Worm (Caenorhabditis elegans) whole organism, late embryonic: ENCODE data around the gene lin-46.
A peak's percentile ranks its signal among the peaks of the same experiment; 100 is the strongest.

ENCODE experiments used
- C08G9.2 ChIP-seq: sonication (generic microtip); optimal IDR thresholded peaks from 2 replicates; lab custom pipeline; 2016; ENCODE audit warnings: mild to moderate bottlenecking, missing genetic modification characterization, moderate library complexity, missing compliant biosample characterization
- C38D4.7 ChIP-seq: fragments of 200-800 bp; sonication (Bioruptor generic); optimal IDR thresholded peaks from 2 replicates; lab custom pipeline; 2018; ENCODE audit warnings: mild to moderate bottlenecking, missing genetic modification characterization, moderate library complexity, missing compliant biosample characterization
- K09A11.1 ChIP-seq: sonication (generic microtip); optimal IDR thresholded peaks from 2 replicates; lab custom pipeline; 2017; ENCODE audit warnings: antibody characterized with exemption, mild to moderate bottlenecking, missing genetic modification characterization, missing compliant biosample characterization; ENCODE audit not compliant: insufficient read depth
- T23F11.4 ChIP-seq: fragments of 200-800 bp; sonication (Bioruptor generic); optimal IDR thresholded peaks from 2 replicates; lab custom pipeline; 2018; ENCODE audit warnings: mild to moderate bottlenecking, missing genetic modification characterization, missing compliant biosample characterization
- ahr-1 ChIP-seq: sonication (generic microtip); optimal IDR thresholded peaks from 2 replicates; lab custom pipeline; 2016; ENCODE audit warnings: missing genetic modification characterization, missing compliant biosample characterization
- ama-1 ChIP-seq: fragments of 150-350 bp; optimal IDR thresholded peaks from 2 replicates; lab custom pipeline; 2014
- ceh-14 ChIP-seq: sonication (generic microtip); optimal IDR thresholded peaks from 2 replicates; lab custom pipeline; 2016; ENCODE audit warnings: missing genotype, missing genetic modification characterization, missing compliant biosample characterization
- ceh-19 ChIP-seq: fragments of 200-800 bp; sonication (Bioruptor generic); optimal IDR thresholded peaks from 2 replicates; lab custom pipeline; 2018; ENCODE audit warnings: mild to moderate bottlenecking, missing genetic modification characterization, missing compliant biosample characterization
- ceh-22 ChIP-seq: sonication (generic microtip); optimal IDR thresholded peaks from 2 replicates; lab custom pipeline; 2017; ENCODE audit warnings: missing biosample characterization, missing genetic modification characterization
- ceh-24 ChIP-seq: sonication (generic microtip); optimal IDR thresholded peaks from 2 replicates; lab custom pipeline; 2016; ENCODE audit warnings: mild to moderate bottlenecking, missing genetic modification characterization, missing compliant biosample characterization
- ceh-31 ChIP-seq: sonication (generic microtip); optimal IDR thresholded peaks from 2 replicates; lab custom pipeline; 2016; ENCODE audit warnings: missing genetic modification characterization, missing compliant biosample characterization
- ceh-34 ChIP-seq: sonication (generic microtip); optimal IDR thresholded peaks from 2 replicates; lab custom pipeline; 2016; ENCODE audit warnings: mild to moderate bottlenecking, missing genetic modification characterization, missing compliant biosample characterization
- ceh-45 ChIP-seq: fragments of 200-800 bp; sonication (Bioruptor generic); IDR thresholded peaks from 2 replicates; pipeline ENCODE4 v1.3.6; 2022; ENCODE audit warnings: missing genetic modification reagents, missing genetic modification characterization, missing compliant biosample characterization
- ceh-48 ChIP-seq: sonication (generic microtip); optimal IDR thresholded peaks from 2 replicates; lab custom pipeline; 2016; ENCODE audit warnings: missing genetic modification characterization, inconsistent platforms, missing compliant biosample characterization
- ceh-6 ChIP-seq: fragments of 200-800 bp; sonication (Bioruptor generic); optimal IDR thresholded peaks from 2 replicates; lab custom pipeline; 2018; ENCODE audit warnings: mild to moderate bottlenecking, missing genetic modification characterization, missing compliant biosample characterization
- che-1 ChIP-seq: sonication (generic microtip); optimal IDR thresholded peaks from 2 replicates; lab custom pipeline; 2016; ENCODE audit warnings: mild to moderate bottlenecking, missing genetic modification characterization, missing compliant biosample characterization
- dmd-4 ChIP-seq: sonication (generic microtip); optimal IDR thresholded peaks from 2 replicates; lab custom pipeline; 2016; ENCODE audit warnings: borderline replicate concordance, missing genetic modification characterization, missing compliant biosample characterization
- elt-2 ChIP-seq: sonication (generic microtip); optimal IDR thresholded peaks from 2 replicates; lab custom pipeline; 2016; ENCODE audit warnings: missing genetic modification reagents, missing genetic modification characterization, missing compliant biosample characterization
- elt-4 ChIP-seq: sonication (generic microtip); optimal IDR thresholded peaks from 2 replicates; lab custom pipeline; 2016; ENCODE audit warnings: missing genetic modification characterization, missing compliant biosample characterization
- eyg-1 ChIP-seq: sonication (generic microtip); optimal IDR thresholded peaks from 2 replicates; lab custom pipeline; 2016; ENCODE audit warnings: missing genotype, missing genetic modification characterization, missing compliant biosample characterization
- fax-1 ChIP-seq: sonication (generic microtip); optimal IDR thresholded peaks from 2 replicates; lab custom pipeline; 2016; ENCODE audit warnings: missing genotype, missing genetic modification characterization, missing compliant biosample characterization
- fkh-10 ChIP-seq: fragments of 150-350 bp; optimal IDR thresholded peaks from 2 replicates; lab custom pipeline; 2014; ENCODE audit warnings: missing biosample characterization, missing genetic modification reagents, missing genetic modification characterization
- fkh-6 ChIP-seq: sonication (generic microtip); optimal IDR thresholded peaks from 2 replicates; lab custom pipeline; 2016; ENCODE audit warnings: missing genetic modification characterization, missing compliant biosample characterization
- gmeb-2 ChIP-seq: sonication (generic microtip); optimal IDR thresholded peaks from 2 replicates; lab custom pipeline; 2016; ENCODE audit warnings: missing genetic modification characterization, inconsistent platforms, missing compliant biosample characterization
- hlh-15 ChIP-seq: sonication (generic microtip); optimal IDR thresholded peaks from 2 replicates; lab custom pipeline; 2016; ENCODE audit warnings: missing genetic modification characterization, missing compliant biosample characterization
- hlh-30 ChIP-seq: sonication (generic microtip); optimal IDR thresholded peaks from 2 replicates; lab custom pipeline; 2017; ENCODE audit warnings: antibody characterized with exemption, missing genetic modification characterization, missing compliant biosample characterization; ENCODE audit not compliant: insufficient read depth
- hlh-6 ChIP-seq: sonication (generic microtip); optimal IDR thresholded peaks from 2 replicates; lab custom pipeline; 2016; ENCODE audit warnings: missing genotype, missing genetic modification characterization, missing compliant biosample characterization
- lin-11 ChIP-seq: fragments of 200-800 bp; sonication (Bioruptor generic); optimal IDR thresholded peaks from 2 replicates; lab custom pipeline; 2018; ENCODE audit warnings: mild to moderate bottlenecking, missing genetic modification characterization, missing compliant biosample characterization
- madf-2 ChIP-seq: sonication (generic microtip); optimal IDR thresholded peaks from 2 replicates; lab custom pipeline; 2017; ENCODE audit warnings: missing genetic modification characterization, missing compliant biosample characterization
- mec-3 ChIP-seq: sonication (generic microtip); optimal IDR thresholded peaks from 2 replicates; lab custom pipeline; 2016; ENCODE audit warnings: borderline replicate concordance, missing genetic modification characterization, missing compliant biosample characterization
- nhr-11 ChIP-seq: fragments of 150-350 bp; optimal IDR thresholded peaks from 2 replicates; lab custom pipeline; 2014; ENCODE audit warnings: missing biosample characterization, missing genetic modification characterization
- nhr-232 ChIP-seq: sonication (generic microtip); optimal IDR thresholded peaks from 2 replicates; lab custom pipeline; 2016; ENCODE audit warnings: missing genetic modification characterization, missing compliant biosample characterization
- npax-4 ChIP-seq: sonication (generic microtip); optimal IDR thresholded peaks from 2 replicates; lab custom pipeline; 2016; ENCODE audit warnings: missing genetic modification characterization, missing compliant biosample characterization
- odd-2 ChIP-seq: sonication (generic microtip); optimal IDR thresholded peaks from 2 replicates; lab custom pipeline; 2017; ENCODE audit warnings: antibody characterized with exemption, mild to moderate bottlenecking, missing genetic modification characterization, missing compliant biosample characterization
- pag-3 ChIP-seq: sonication (generic microtip); optimal IDR thresholded peaks from 2 replicates; lab custom pipeline; 2016; ENCODE audit warnings: missing compliant biosample characterization, missing genetic modification characterization, borderline replicate concordance
- pat-9 ChIP-seq: fragments of 200-800 bp; sonication (Bioruptor generic); optimal IDR thresholded peaks from 2 replicates; lab custom pipeline; 2018; ENCODE audit warnings: mild to moderate bottlenecking, missing genetic modification characterization, moderate library complexity, missing compliant biosample characterization
- pha-4 ChIP-seq: fragments of 150-350 bp; optimal IDR thresholded peaks from 2 replicates; lab custom pipeline; 2018; ENCODE audit warnings: missing biosample characterization, missing genetic modification reagents, missing genetic modification characterization
- pqm-1 ChIP-seq: sonication (generic microtip); optimal IDR thresholded peaks from 2 replicates; lab custom pipeline; 2016; ENCODE audit warnings: missing genetic modification characterization, missing compliant biosample characterization
- pros-1 ChIP-seq: fragments of 150-350 bp; optimal IDR thresholded peaks from 2 replicates; lab custom pipeline; 2014; ENCODE audit warnings: missing biosample characterization, missing genetic modification reagents, missing genetic modification characterization
- ref-2 ChIP-seq: sonication (generic microtip); optimal IDR thresholded peaks from 2 replicates; lab custom pipeline; 2016; ENCODE audit warnings: missing genetic modification characterization, missing compliant biosample characterization
- rnt-1 ChIP-seq: sonication (generic microtip); optimal IDR thresholded peaks from 2 replicates; lab custom pipeline; 2016; ENCODE audit warnings: missing genetic modification characterization, missing compliant biosample characterization
- sdc-2 ChIP-seq: sonication (generic microtip); optimal IDR thresholded peaks from 2 replicates; lab custom pipeline; 2016; ENCODE audit warnings: missing genotype, missing genetic modification characterization, missing compliant biosample characterization
- sox-2 ChIP-seq: fragments of 200-800 bp; sonication (Bioruptor generic); IDR thresholded peaks from 2 replicates; pipeline ENCODE4 v1.3.6; 2022; ENCODE audit warnings: missing genetic modification reagents, missing genetic modification characterization, missing compliant biosample characterization
- tbx-2 ChIP-seq: sonication (generic microtip); optimal IDR thresholded peaks from 2 replicates; lab custom pipeline; 2016; ENCODE audit warnings: missing genetic modification characterization, missing compliant biosample characterization
- tbx-7 ChIP-seq: sonication (generic microtip); optimal IDR thresholded peaks from 2 replicates; lab custom pipeline; 2016; ENCODE audit warnings: missing genotype, missing genetic modification characterization, missing compliant biosample characterization
- ttx-3 ChIP-seq: sonication (generic microtip); optimal IDR thresholded peaks from 2 replicates; lab custom pipeline; 2016; ENCODE audit warnings: missing genetic modification reagents, missing genetic modification characterization, missing compliant biosample characterization
- unc-3 ChIP-seq, 2 experiments: fragments of 200-800 bp in 1 of 2; sonication (Bioruptor generic) in 1 of 2; sonication (generic microtip) in 1 of 2; conservative IDR thresholded peaks in 1 of 2; optimal IDR thresholded peaks in 1 of 2; 2 replicates each; pipeline versions ENCODE4 v1.3.6 to Lab custom; 2016 to 2022; ENCODE audit warnings: missing compliant biosample characterization in 2 of 2, missing genetic modification characterization in 2 of 2, missing genetic modification reagents in 1 of 2
- unc-42 ChIP-seq: sonication (generic microtip); optimal IDR thresholded peaks from 2 replicates; lab custom pipeline; 2016; ENCODE audit warnings: missing genotype, missing genetic modification characterization, missing compliant biosample characterization
- unc-55 ChIP-seq: sonication (generic microtip); optimal IDR thresholded peaks from 2 replicates; lab custom pipeline; 2017; ENCODE audit warnings: missing biosample characterization, missing genetic modification reagents, missing genetic modification characterization
- unc-86 ChIP-seq: sonication (generic microtip); optimal IDR thresholded peaks from 2 replicates; lab custom pipeline; 2016; ENCODE audit warnings: missing genetic modification characterization, missing compliant biosample characterization

lin-46 gene

ce11 chrV:13002070-13002469 is 33.4 kb downstream of the lin-46 start, which contains the start of gene inft-2:
TSS of gene inft-2 (plus strand) at chrV:13002317.
- TF ChIP-seq pqm-1 (no peak), hlh-6 (tag; lab: Kevin White, UChicago) (no peak), ref-2 (tag; lab: Kevin White, UChicago) (no peak), C38D4.7 (GFP tag; lab: Kevin White, UChicago) (no peak), nhr-11 (no peak), fkh-10 (no peak), fax-1 (no peak), dmd-4 (no peak), madf-2 (tag; lab: Kevin White, UChicago) (no peak), ahr-1 (tag; lab: Kevin White, UChicago) (no peak), ttx-3 (tag; lab: Kevin White, UChicago) (no peak), lin-11 (no peak)

ce11 chrV:13003378-13003777 is 34.7 kb downstream of the lin-46 start:
- TF ChIP-seq ceh-22 (tag; lab: Kevin White, UChicago) (no peak), ahr-1 (tag; lab: Kevin White, UChicago) (peak; percentile 55), eyg-1 (tag; lab: Kevin White, UChicago) (peak; percentile 65), hlh-6 (tag; lab: Kevin White, UChicago) (peak; percentile 82), tbx-2 (tag; lab: Kevin White, UChicago) (peak; percentile 83), unc-42 (peak; percentile 57), ceh-6 (GFP tag; lab: Kevin White, UChicago) (peak; percentile 83), ceh-14 (peak; percentile 82), ceh-34 (peak; percentile 86), nhr-232 (tag; lab: Kevin White, UChicago) (peak; percentile 84), unc-86 (tag; lab: Kevin White, UChicago) (peak; percentile 85), ceh-19 (GFP tag; lab: Kevin White, UChicago) (peak; percentile 83), tbx-7 (tag; lab: Kevin White, UChicago) (peak; percentile 1), C38D4.7 (GFP tag; lab: Kevin White, UChicago) (peak; percentile 85), unc-3 (GFP tag; conservative IDR thresholded peaks at IDR 0.05; lab: Robert Waterston, UW) (peak; percentile 81), unc-3 (tag; optimal IDR thresholded peaks at IDR 0.05; lab: Kevin White, UChicago) (peak; percentile 69), mec-3 (tag; lab: Kevin White, UChicago) (no peak), dmd-4 (peak; percentile 82), sdc-2 (tag; lab: Kevin White, UChicago) (peak; percentile 76), sox-2 (GFP tag; lab: Robert Waterston, UW) (peak; percentile 71), ceh-48 (tag; lab: Kevin White, UChicago) (peak; percentile 71), ceh-45 (GFP tag; lab: Robert Waterston, UW) (peak; percentile 83), T23F11.4 (peak; percentile 84), pha-4 (tag; lab: Kevin White, UChicago) (no peak), pat-9 (tag; lab: Kevin White, UChicago) (peak; percentile 89), gmeb-2 (tag; lab: Kevin White, UChicago) (peak; percentile 80), lin-11 (peak; percentile 74), pag-3 (tag; lab: Kevin White, UChicago) (peak; percentile 66), hlh-30 (peak; percentile 12), ceh-24 (tag; lab: Kevin White, UChicago) (peak; percentile 55), odd-2 (peak; percentile 11), K09A11.1 (tag; lab: Kevin White, UChicago) (peak; percentile 68), pros-1 (tag; lab: Kevin White, UChicago) (peak; percentile 52), ama-1 (lab: Kevin White, UChicago) (no peak), elt-2 (peak; percentile 84), unc-55 (GFP tag; lab: Kevin White, UChicago) (no peak), ceh-31 (peak; percentile 67), pqm-1 (peak; percentile 62), C08G9.2 (peak; percentile 83), npax-4 (tag; lab: Kevin White, UChicago) (peak; percentile 59), che-1 (tag; lab: Kevin White, UChicago) (peak; percentile 87), rnt-1 (tag; lab: Kevin White, UChicago) (peak; percentile 76), fkh-6 (tag; lab: Kevin White, UChicago) (peak; percentile 87), elt-4 (tag; lab: Kevin White, UChicago) (no peak), hlh-15 (tag; lab: Kevin White, UChicago) (peak; percentile 27)
